Fruit fly (Drosophila melanogaster) whole organism, embryonic: ENCODE results near the gene Wdr33.
A peak's percentile ranks its signal among the peaks of the same experiment; 100 is the strongest.

ENCODE experiments used
- B-H1 ChIP-seq: fragments of 200-800 bp; sonication (Bioruptor generic); IDR thresholded peaks from 3 replicates; pipeline ENCODE4 v1.3.6; 2022; ENCODE audit warnings: missing biosample characterization, missing genetic modification characterization
- BEAF-32 ChIP-seq: fragments of 200-800 bp; sonication (Bioruptor generic); optimal IDR thresholded peaks from 3 replicates; lab custom pipeline; 2017; ENCODE audit warnings: missing biosample characterization, missing genetic modification characterization, mild to moderate bottlenecking, moderate library complexity, missing genetic modification reagents
- CG10209 ChIP-seq: fragments of 200-800 bp; sonication (Bioruptor generic); optimal IDR thresholded peaks from 3 replicates; lab custom pipeline; 2017; ENCODE audit warnings: missing biosample characterization, mild to moderate bottlenecking, missing genetic modification characterization, missing genetic modification reagents
- CG10267 ChIP-seq: fragments of 200-800 bp; sonication (Bioruptor generic); optimal IDR thresholded peaks from 2 replicates; lab custom pipeline; 2018; ENCODE audit warnings: missing biosample characterization, mild to moderate bottlenecking, missing genetic modification characterization, moderate library complexity
- CG1233 ChIP-seq: fragments of 200-800 bp; sonication (Bioruptor generic); optimal IDR thresholded peaks from 4 replicates; lab custom pipeline; 2018; ENCODE audit warnings: missing biosample characterization, mild to moderate bottlenecking, missing genetic modification characterization
- CG15479 ChIP-seq: fragments of 200-800 bp; sonication (Bioruptor generic); optimal IDR thresholded peaks from 3 replicates; lab custom pipeline; 2019; ENCODE audit warnings: missing biosample characterization, mild to moderate bottlenecking, missing genetic modification characterization, moderate library complexity
- CG16779 ChIP-seq: fragments of 200-800 bp; sonication (Bioruptor generic); IDR thresholded peaks from 2 replicates; pipeline ENCODE4 v1.3.6; 2022; ENCODE audit warnings: missing biosample characterization, missing genetic modification characterization
- CG16813 ChIP-seq: fragments of 200-800 bp; sonication (Bioruptor generic); IDR thresholded peaks from 3 replicates; pipeline ENCODE4 v1.3.6; 2022; ENCODE audit warnings: missing biosample characterization, missing genetic modification characterization; ENCODE audit not compliant: partially characterized antibody
- CG17328 ChIP-seq: fragments of 200-800 bp; sonication (Bioruptor generic); IDR thresholded peaks from 2 replicates; pipeline ENCODE4 v1.3.6; 2022; ENCODE audit warnings: missing biosample characterization, missing genetic modification characterization
- CG17829 ChIP-seq: fragments of 200-800 bp; optimal IDR thresholded peaks from 2 replicates; lab custom pipeline; 2019; ENCODE audit warnings: missing biosample characterization, mild to moderate bottlenecking, missing genetic modification characterization, moderate library complexity
- CG18011 ChIP-seq: fragments of 200-800 bp; sonication (Bioruptor generic); optimal IDR thresholded peaks from 2 replicates; lab custom pipeline; 2017; ENCODE audit warnings: missing biosample characterization, missing genetic modification characterization, mild to moderate bottlenecking, moderate library complexity, missing genotype
- CG2875 ChIP-seq: fragments of 200-800 bp; sonication (Bioruptor generic); optimal IDR thresholded peaks from 2 replicates; lab custom pipeline; 2017; ENCODE audit warnings: missing biosample characterization, mild to moderate bottlenecking, missing genetic modification characterization, missing genetic modification reagents
- CG31388 ChIP-seq: fragments of 200-800 bp; sonication (Bioruptor generic); optimal IDR thresholded peaks from 2 replicates; lab custom pipeline; 2016; ENCODE audit warnings: missing biosample characterization, missing genetic modification characterization
- CG32532 ChIP-seq: fragments of 200-800 bp; sonication (Bioruptor generic); IDR thresholded peaks from 2 replicates; pipeline ENCODE4 v1.3.6; 2022; ENCODE audit warnings: missing biosample characterization, missing genetic modification characterization
- CG4617 ChIP-seq: fragments of 200-800 bp; sonication (Bioruptor generic); optimal IDR thresholded peaks from 3 replicates; lab custom pipeline; 2016; ENCODE audit warnings: missing biosample characterization, missing genetic modification characterization, borderline replicate concordance
- CG4730 ChIP-seq: fragments of 200-800 bp; sonication (Bioruptor generic); IDR thresholded peaks from 2 replicates; pipeline ENCODE4 v1.3.6; 2022; ENCODE audit warnings: missing biosample characterization, missing genetic modification characterization
- CG7786 ChIP-seq: fragments of 200-800 bp; sonication (Bioruptor generic); optimal IDR thresholded peaks from 2 replicates; lab custom pipeline; 2016; ENCODE audit warnings: missing biosample characterization, missing genetic modification characterization
- CG9876 ChIP-seq: fragments of 200-800 bp; sonication (Bioruptor generic); optimal IDR thresholded peaks from 2 replicates; lab custom pipeline; 2016; ENCODE audit warnings: missing biosample characterization, missing genetic modification characterization
- Chrac-16 ChIP-seq: fragments of 200-800 bp; sonication (Bioruptor generic); optimal IDR thresholded peaks from 3 replicates; lab custom pipeline; 2016; ENCODE audit warnings: missing biosample characterization, missing genetic modification characterization
- Deaf1 ChIP-seq: fragments of 200-800 bp; optimal IDR thresholded peaks from 3 replicates; lab custom pipeline; 2019; ENCODE audit warnings: missing biosample characterization, mild to moderate bottlenecking, missing genetic modification characterization, moderate library complexity
- Dfd ChIP-seq, 2 experiments: fragments of >200 bp; optimal IDR thresholded peaks; 2 replicates each; lab custom pipeline; 2017; ENCODE audit warnings: missing biosample characterization in 2 of 2, missing genetic modification characterization in 2 of 2
- Ets65A ChIP-seq: fragments of 200-800 bp; sonication (Bioruptor generic); peaks from one replicate; lab custom pipeline; 2016; ENCODE audit warnings: missing biosample characterization, missing genetic modification characterization
- Gsc ChIP-seq: fragments of 200-800 bp; sonication (Bioruptor generic); IDR thresholded peaks from 2 replicates; pipeline ENCODE4 v1.3.6; 2022; ENCODE audit warnings: missing biosample characterization, missing genetic modification characterization
- H15 ChIP-seq: fragments of 200-800 bp; sonication (Bioruptor generic); IDR thresholded peaks from 3 replicates; pipeline ENCODE4 v1.3.6; 2022; ENCODE audit warnings: missing biosample characterization, missing genetic modification characterization
- Jarid2 ChIP-seq: fragments of 200-800 bp; sonication (Bioruptor generic); optimal IDR thresholded peaks from 3 replicates; lab custom pipeline; 2017; ENCODE audit warnings: mild to moderate bottlenecking, missing biosample characterization, missing genetic modification reagents, missing genetic modification characterization
- NC2β ChIP-seq: fragments of 200-800 bp; sonication (Bioruptor generic); optimal IDR thresholded peaks from 2 replicates; lab custom pipeline; 2016; ENCODE audit warnings: missing biosample characterization, missing genetic modification characterization
- Sry-β ChIP-seq: fragments of 200-800 bp; sonication (Bioruptor generic); optimal IDR thresholded peaks from 2 replicates; lab custom pipeline; 2018; ENCODE audit warnings: missing biosample characterization, mild to moderate bottlenecking, missing genetic modification characterization, moderate library complexity
- Usf ChIP-seq: fragments of 200-800 bp; sonication (Bioruptor generic); optimal IDR thresholded peaks from 2 replicates; lab custom pipeline; 2017; ENCODE audit warnings: missing genotype, missing biosample characterization, missing genetic modification characterization
- az2 ChIP-seq: fragments of 200-800 bp; sonication (Bioruptor generic); optimal IDR thresholded peaks from 3 replicates; lab custom pipeline; 2016; ENCODE audit warnings: missing biosample characterization, missing genetic modification characterization
- bigmax ChIP-seq: fragments of 200-800 bp; sonication (Bioruptor generic); optimal IDR thresholded peaks from 2 replicates; lab custom pipeline; 2018; ENCODE audit warnings: missing biosample characterization, mild to moderate bottlenecking, missing genetic modification characterization
- cwo ChIP-seq: fragments of 200-800 bp; sonication (Bioruptor generic); optimal IDR thresholded peaks from 3 replicates; lab custom pipeline; 2017; ENCODE audit warnings: missing biosample characterization, missing genetic modification characterization, mild to moderate bottlenecking, moderate library complexity, missing genetic modification reagents
- fd64A ChIP-seq: fragments of 200-800 bp; sonication (Bioruptor generic); optimal IDR thresholded peaks from 3 replicates; lab custom pipeline; 2018; ENCODE audit warnings: missing biosample characterization, mild to moderate bottlenecking, missing genetic modification characterization
- lilli ChIP-seq: fragments of 200-800 bp; sonication (Bioruptor generic); optimal IDR thresholded peaks from 3 replicates; lab custom pipeline; 2016; ENCODE audit warnings: missing biosample characterization, missing genetic modification characterization
- lola ChIP-seq, 3 experiments: fragments of >200 bp in 2 of 3; fragments of 200-800 bp in 1 of 3; sonication (Bioruptor generic) in 1 of 3; optimal IDR thresholded peaks; 2 replicates each; lab custom pipeline; 2017 to 2019; ENCODE audit warnings: missing biosample characterization in 3 of 3, missing genetic modification characterization in 3 of 3, mild to moderate bottlenecking in 1 of 3, moderate library complexity in 1 of 3
- maf-S ChIP-seq: fragments of 200-800 bp; sonication (Bioruptor generic); optimal IDR thresholded peaks from 2 replicates; lab custom pipeline; 2016; ENCODE audit warnings: missing biosample characterization, missing genetic modification characterization
- pum ChIP-seq: fragments of 200-800 bp; sonication (Bioruptor generic); optimal IDR thresholded peaks from 2 replicates; lab custom pipeline; 2016; ENCODE audit warnings: missing biosample characterization, missing genetic modification characterization
- sens-2 ChIP-seq: fragments of 200-800 bp; sonication (Bioruptor generic); IDR thresholded peaks from 2 replicates; pipeline ENCODE4 v1.3.6; 2022; ENCODE audit warnings: missing biosample characterization, missing genetic modification characterization
- wor ChIP-seq: fragments of 200-800 bp; sonication (Bioruptor generic); IDR thresholded peaks from 2 replicates; pipeline ENCODE4 v1.3.6; 2022; ENCODE audit warnings: missing biosample characterization, missing genetic modification characterization
- zen2 ChIP-seq: fragments of 200-800 bp; sonication (Bioruptor generic); IDR thresholded peaks from 3 replicates; pipeline ENCODE4 v1.3.6; 2022; ENCODE audit warnings: missing biosample characterization, missing genetic modification characterization; ENCODE audit not compliant: partially characterized antibody

Wdr33 gene

DNA sequence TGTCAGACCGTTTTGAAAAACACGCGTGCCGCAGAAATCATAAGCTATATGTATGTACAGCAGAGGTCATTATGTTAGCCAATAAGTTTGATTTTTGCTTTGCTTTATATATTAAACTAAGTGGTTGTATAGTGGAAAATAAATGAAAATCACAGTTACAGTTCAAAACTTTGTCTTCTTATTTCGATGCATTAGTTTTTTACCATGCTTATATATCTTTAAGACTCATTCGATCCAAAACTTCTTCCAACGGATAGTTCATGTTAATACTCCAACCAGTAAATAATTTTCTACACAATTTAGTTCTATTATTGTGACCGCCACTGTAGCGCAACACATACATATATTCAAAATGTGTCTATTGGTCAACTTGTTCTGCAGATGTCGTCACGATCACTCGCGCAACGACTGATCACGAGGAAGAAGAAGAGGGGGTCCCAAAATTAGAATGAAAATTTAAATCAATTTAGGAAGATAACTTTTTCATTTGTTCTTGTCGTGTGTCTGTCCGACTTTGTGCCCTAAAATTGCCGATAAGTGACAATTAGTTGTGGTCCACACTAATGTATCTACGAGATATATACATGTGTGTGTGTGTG lies 45.1 kb downstream of the Wdr33 start (continued):
- no peak for TF ChIP-seq BEAF-32 (GFP tag; lab: Kevin White, UChicago)
- TF ChIP-seq CG10267 (tag; lab: Kevin White, UChicago): peak; percentile 70
- TF ChIP-seq CG4617: no peak
- TF ChIP-seq CG4730 (GFP tag; lab: Robert Waterston, UW): no peak
- TF ChIP-seq maf-S: no peak
- TF ChIP-seq Jarid2 (GFP tag; lab: Kevin White, UChicago): no peak
- peak; percentile 80 for TF ChIP-seq CG17829 (tag; lab: Kevin White, UChicago)
- peak; percentile 29; the same call in 1 of the 2 replicates for TF ChIP-seq wor (GFP tag; lab: Robert Waterston, UW)
- TF ChIP-seq CG32532 (GFP tag; lab: Robert Waterston, UW): peak; percentile 50
- TF ChIP-seq lola (GFP tag; optimal IDR thresholded peaks at IDR 0.05; lab: Kevin White, UChicago): no peak
- no peak for TF ChIP-seq Sry-β (GFP tag; lab: Kevin White, UChicago)
- no peak for TF ChIP-seq zen2 (GFP tag; lab: Robert Waterston, UW)
- TF ChIP-seq CG16813 (GFP tag; lab: Robert Waterston, UW): no peak
- no peak for TF ChIP-seq bigmax (GFP tag; lab: Kevin White, UChicago)
- TF ChIP-seq lilli (GFP tag; lab: Kevin White, UChicago): peak; percentile 57
- no peak for TF ChIP-seq Deaf1
- TF ChIP-seq CG16779 (GFP tag; lab: Robert Waterston, UW): no peak
- peak; percentile 23 for TF ChIP-seq CG18011 (GFP tag; lab: Kevin White, UChicago)
- no peak for TF ChIP-seq sens-2 (GFP tag; lab: Robert Waterston, UW)
- peak; percentile 90 for TF ChIP-seq Ets65A (GFP tag; lab: Kevin White, UChicago)
- 0 out of 3 replicates have a peak, but pooled peaks have one; percentile 25 for TF ChIP-seq H15 (GFP tag; lab: Robert Waterston, UW)
- TF ChIP-seq CG1233 (GFP tag; lab: Kevin White, UChicago): peak; percentile 67
- TF ChIP-seq Chrac-16 (GFP tag; lab: Kevin White, UChicago): peak; percentile 48
- no peak for TF ChIP-seq B-H1 (GFP tag; lab: Robert Waterston, UW)
- TF ChIP-seq Gsc (GFP tag; lab: Robert Waterston, UW): no peak
- peak; percentile 43 for TF ChIP-seq CG2875 (GFP tag; lab: Kevin White, UChicago)
- TF ChIP-seq cwo: peak; percentile 72
- TF ChIP-seq CG7786 (GFP tag; lab: Kevin White, UChicago): peak; percentile 5
- peak; percentile 64 for TF ChIP-seq CG10209
- TF ChIP-seq CG17328 (GFP tag; lab: Robert Waterston, UW): peak; percentile 39; the same call in 1 of the 2 replicates
- peak; percentile 25 for TF ChIP-seq Usf
- peak; percentile 58 for TF ChIP-seq az2 (GFP tag; lab: Kevin White, UChicago)
- TF ChIP-seq NC2β: no peak
- peak; percentile 2 for TF ChIP-seq pum (GFP tag; lab: Kevin White, UChicago)
- no peak for TF ChIP-seq CG15479 (GFP tag; lab: Kevin White, UChicago)
- no peak for TF ChIP-seq CG9876 (GFP tag; lab: Kevin White, UChicago)
- peak; percentile 55 for TF ChIP-seq fd64A (GFP tag; lab: Kevin White, UChicago)
- no peak for TF ChIP-seq Dfd (GFP tag; optimal IDR thresholded peaks at IDR 0.05; lab: Kevin White, UChicago)
- TF ChIP-seq CG31388 (GFP tag; lab: Kevin White, UChicago): no peak
